Worm (Caenorhabditis elegans) whole organism, L1 larva: ENCODE data around the gene B0416.7.

Experiments
- ceh-63 ChIP-seq: fragments of 200-800 bp; sonication (Bioruptor generic); optimal IDR thresholded peaks from 2 replicates; lab custom pipeline; 2018; ENCODE audit warnings: mild to moderate bottlenecking, missing genetic modification characterization, missing compliant biosample characterization
- efl-1 ChIP-seq, 4 experiments: fragments of 150-350 bp; optimal IDR thresholded peaks in 3 of 4; peaks in 1 of 4; 1 replicate in 1 of 4; 2 replicates in 3 of 4; lab custom pipeline; 2014; ENCODE audit warnings: missing biosample characterization in 2 of 4, missing genetic modification characterization in 2 of 4, missing genetic modification reagents in 2 of 4
- lin-39 ChIP-seq: fragments of 150-350 bp; optimal IDR thresholded peaks from 2 replicates; lab custom pipeline; 2014; ENCODE audit warnings: missing biosample characterization, missing genetic modification reagents, missing genetic modification characterization
- tlp-1 ChIP-seq: fragments of 150-350 bp; optimal IDR thresholded peaks from 2 replicates; lab custom pipeline; 2014; ENCODE audit warnings: missing biosample characterization, missing genetic modification characterization
- ztf-11 ChIP-seq, 2 experiments: sonication (generic microtip); optimal IDR thresholded peaks; 2 replicates each; lab custom pipeline; 2016 to 2017; ENCODE audit warnings: missing genetic modification characterization in 2 of 2, missing biosample characterization in 1 of 2, missing compliant biosample characterization in 1 of 2
- ztf-4 ChIP-seq: fragments of 150-350 bp; optimal IDR thresholded peaks from 2 replicates; lab custom pipeline; 2014; ENCODE audit warnings: missing biosample characterization, missing genetic modification characterization

DNA sequence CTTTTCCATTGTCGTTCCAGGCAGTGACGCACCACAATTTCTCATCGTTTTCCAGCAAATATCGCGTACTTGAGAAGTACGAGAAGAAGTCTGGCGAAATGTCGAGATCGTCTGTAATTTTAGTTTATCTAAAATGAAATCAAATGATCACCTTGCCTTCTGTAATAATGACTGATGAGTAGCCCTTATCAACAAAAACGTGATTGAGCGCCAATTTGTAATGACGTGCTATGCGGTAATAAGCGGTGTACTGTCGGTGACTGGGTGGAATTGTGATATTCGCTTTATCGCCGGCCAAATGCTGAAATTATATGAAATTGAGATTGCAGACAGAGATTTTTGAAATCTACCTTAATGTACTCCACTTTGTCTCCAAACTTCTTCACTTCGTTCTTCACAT, 2.3 kb downstream of the B0416.7 start:
- TF ChIP-seq efl-1 (optimal IDR thresholded peaks at IDR 0.05; lab: Kevin White, UChicago): no peak
- TF ChIP-seq efl-1 (GFP tag; optimal IDR thresholded peaks at IDR 0.05 in 1 of 2; lab: Kevin White, UChicago): no peak
- TF ChIP-seq lin-39 (tag; lab: Kevin White, UChicago): no peak
- no peak for TF ChIP-seq ztf-11 (tag; optimal IDR thresholded peaks at IDR 0.05; lab: Kevin White, UChicago)
- TF ChIP-seq ceh-63 (GFP tag; lab: Kevin White, UChicago): no peak
- no peak for TF ChIP-seq tlp-1 (tag; lab: Kevin White, UChicago)
- no peak for TF ChIP-seq ztf-4 (tag; lab: Kevin White, UChicago)
